Worm (Caenorhabditis elegans) whole organism, L4 larva: ENCODE measurements around the gene Y39B6A.41.

Experiments
- D1046.2 ChIP-seq: fragments of 200-800 bp; sonication (Bioruptor generic); IDR thresholded peaks from 2 replicates; pipeline ENCODE4 v1.3.6; 2022; ENCODE audit warnings: missing genetic modification characterization, missing compliant biosample characterization
- F37D6.2 ChIP-seq: sonication (generic microtip); optimal IDR thresholded peaks from 2 replicates; lab custom pipeline; 2016; ENCODE audit warnings: mild to moderate bottlenecking, missing genetic modification characterization, missing compliant biosample characterization
- F49E8.2 ChIP-seq: sonication (generic microtip); optimal IDR thresholded peaks from 2 replicates; lab custom pipeline; 2016; ENCODE audit warnings: missing compliant biosample characterization, mild to moderate bottlenecking, missing genetic modification characterization, borderline replicate concordance
- T20F7.1 ChIP-seq: fragments of 200-800 bp; sonication (Bioruptor generic); optimal IDR thresholded peaks from 2 replicates; lab custom pipeline; 2018; ENCODE audit warnings: mild to moderate bottlenecking, missing genetic modification characterization, missing compliant biosample characterization
- T26A8.4 ChIP-seq: fragments of 200-800 bp; sonication (Bioruptor generic); IDR thresholded peaks from 2 replicates; pipeline ENCODE4 v1.3.6; 2022; ENCODE audit warnings: missing genetic modification characterization, missing compliant biosample characterization
- aha-1 ChIP-seq: fragments of 150-350 bp; peaks from one replicate; lab custom pipeline; 2014; ENCODE audit warnings: missing biosample characterization, missing genetic modification characterization
- attf-4 ChIP-seq: sonication (generic microtip); optimal IDR thresholded peaks from 3 replicates; lab custom pipeline; 2017; ENCODE audit warnings: missing biosample characterization, missing genetic modification characterization
- ceh-28 ChIP-seq: fragments of 150-350 bp; optimal IDR thresholded peaks from 2 replicates; lab custom pipeline; 2014; ENCODE audit warnings: missing biosample characterization, missing genetic modification reagents, missing genetic modification characterization
- ceh-82 ChIP-seq: sonication (generic microtip); optimal IDR thresholded peaks from 2 replicates; lab custom pipeline; 2017; ENCODE audit warnings: missing biosample characterization, missing genetic modification characterization
- ces-1 ChIP-seq: fragments of 150-350 bp; sonication (generic microtip); optimal IDR thresholded peaks from 4 replicates; lab custom pipeline; 2014; ENCODE audit warnings: missing biosample characterization, missing genetic modification reagents, missing genetic modification characterization
- daf-16 ChIP-seq, 3 experiments: sonication (generic microtip); optimal IDR thresholded peaks; 2 replicates each; lab custom pipeline; 2016 to 2017; ENCODE audit warnings: missing genetic modification characterization in 3 of 3, missing genetic modification reagents in 3 of 3, mild to moderate bottlenecking in 2 of 3, missing compliant biosample characterization in 2 of 3, missing biosample characterization in 1 of 3, moderate library complexity in 1 of 3
- dmd-9 ChIP-seq: fragments of 200-800 bp; sonication (Bioruptor generic); IDR thresholded peaks from 2 replicates; pipeline ENCODE4 v1.3.6; 2022; ENCODE audit warnings: missing genetic modification reagents, missing genetic modification characterization, missing compliant biosample characterization
- dpl-1 ChIP-seq: fragments of 150-350 bp; optimal IDR thresholded peaks from 2 replicates; lab custom pipeline; 2014; ENCODE audit warnings: missing biosample characterization, missing genetic modification reagents, missing genetic modification characterization
- duxl-1 ChIP-seq: sonication (generic microtip); optimal IDR thresholded peaks from 2 replicates; lab custom pipeline; 2016; ENCODE audit warnings: mild to moderate bottlenecking, missing genetic modification characterization, moderate library complexity, missing compliant biosample characterization; ENCODE audit not compliant: poor library complexity
- egl-27 ChIP-seq: sonication (generic microtip); optimal IDR thresholded peaks from 3 replicates; lab custom pipeline; 2017; ENCODE audit warnings: missing biosample characterization, missing genetic modification reagents, missing genetic modification characterization
- egl-43 ChIP-seq: fragments of 200-800 bp; sonication (Bioruptor generic); IDR thresholded peaks from 2 replicates; pipeline ENCODE4 v1.3.6; 2022; ENCODE audit warnings: missing genetic modification reagents, missing genetic modification characterization, missing compliant biosample characterization
- fos-1 ChIP-seq: fragments of 150-350 bp; optimal IDR thresholded peaks from 2 replicates; lab custom pipeline; 2014; ENCODE audit warnings: missing biosample characterization, missing genetic modification characterization
- gei-8 ChIP-seq: fragments of 200-800 bp; sonication (Bioruptor generic); optimal IDR thresholded peaks from 2 replicates; lab custom pipeline; 2018; ENCODE audit warnings: mild to moderate bottlenecking, missing genetic modification characterization, missing compliant biosample characterization
- hlh-11 ChIP-seq: fragments of 200-800 bp; sonication (Bioruptor generic); optimal IDR thresholded peaks from 2 replicates; lab custom pipeline; 2018; ENCODE audit warnings: mild to moderate bottlenecking, missing genetic modification characterization, missing compliant biosample characterization
- hmg-1.1 ChIP-seq: fragments of 200-800 bp; sonication (Bioruptor generic); IDR thresholded peaks from 2 replicates; pipeline ENCODE4 v1.3.6; 2022; ENCODE audit warnings: missing genetic modification reagents, missing genetic modification characterization, missing compliant biosample characterization
- lin-29 ChIP-seq: fragments of 200-800 bp; sonication (Bioruptor generic); IDR thresholded peaks from 2 replicates; pipeline ENCODE4 v1.3.6; 2022; ENCODE audit warnings: missing genetic modification reagents, missing genetic modification characterization, missing compliant biosample characterization
- lin-38 ChIP-seq: fragments of 200-800 bp; sonication (Bioruptor generic); IDR thresholded peaks from 2 replicates; pipeline ENCODE4 v1.3.6; 2022; ENCODE audit warnings: missing genetic modification reagents, missing genetic modification characterization, missing compliant biosample characterization
- madf-5 ChIP-seq, 2 experiments: fragments of 200-800 bp; sonication (Bioruptor generic); IDR thresholded peaks; 2 replicates each; pipeline ENCODE4 v1.3.6; 2022; ENCODE audit warnings: missing compliant biosample characterization in 2 of 2, missing genetic modification characterization in 2 of 2
- madf-9 ChIP-seq: fragments of 200-800 bp; sonication (Bioruptor generic); conservative IDR thresholded peaks from 2 replicates; pipeline ENCODE4 v1.3.6; 2022; ENCODE audit warnings: missing genetic modification reagents, missing genetic modification characterization, missing compliant biosample characterization
- mdl-1 ChIP-seq, 2 experiments: fragments of 150-350 bp in 1 of 2; sonication (generic microtip) in 1 of 2; optimal IDR thresholded peaks; 2 replicates each; lab custom pipeline; 2014 to 2017; ENCODE audit warnings: missing biosample characterization in 2 of 2, missing genetic modification characterization in 2 of 2
- mdt-29 ChIP-seq: fragments of 200-800 bp; sonication (Bioruptor generic); IDR thresholded peaks from 2 replicates; pipeline ENCODE4 v1.3.6; 2022; ENCODE audit warnings: missing genetic modification reagents, missing genetic modification characterization, missing compliant biosample characterization
- mxl-3 ChIP-seq: fragments of 200-800 bp; sonication (Bioruptor generic); optimal IDR thresholded peaks from 2 replicates; lab custom pipeline; 2018; ENCODE audit warnings: mild to moderate bottlenecking, missing genetic modification characterization, missing compliant biosample characterization
- nhr-11 ChIP-seq: fragments of 150-350 bp; optimal IDR thresholded peaks from 2 replicates; lab custom pipeline; 2014; ENCODE audit warnings: missing biosample characterization, missing genetic modification characterization
- nhr-41 ChIP-seq: fragments of 200-800 bp; sonication (Bioruptor generic); IDR thresholded peaks from 2 replicates; pipeline ENCODE4 v1.3.6; 2022; ENCODE audit warnings: missing genetic modification reagents, missing genetic modification characterization, missing compliant biosample characterization
- nhr-76 ChIP-seq: fragments of 150-350 bp; optimal IDR thresholded peaks from 2 replicates; lab custom pipeline; 2014; ENCODE audit warnings: missing biosample characterization, missing genetic modification characterization
- rbr-2 ChIP-seq: sonication (generic microtip); optimal IDR thresholded peaks from 2 replicates; lab custom pipeline; 2016; ENCODE audit warnings: missing genotype, missing genetic modification characterization, missing compliant biosample characterization
- saeg-2 ChIP-seq: fragments of 200-800 bp; sonication (Bioruptor generic); IDR thresholded peaks from 2 replicates; pipeline ENCODE4 v1.3.6; 2022; ENCODE audit warnings: missing genetic modification reagents, missing genetic modification characterization, missing compliant biosample characterization
- snpc-1.2 ChIP-seq: fragments of 200-800 bp; sonication (Bioruptor generic); IDR thresholded peaks from 2 replicates; pipeline ENCODE4 v1.3.6; 2022; ENCODE audit warnings: missing genetic modification reagents, missing genetic modification characterization, missing compliant biosample characterization
- snpc-4 ChIP-seq: fragments of 150-350 bp; optimal IDR thresholded peaks from 2 replicates; lab custom pipeline; 2014; ENCODE audit warnings: missing biosample characterization, missing genetic modification characterization
- spr-3 ChIP-seq: fragments of 200-800 bp; sonication (Bioruptor generic); optimal IDR thresholded peaks from 2 replicates; lab custom pipeline; 2018; ENCODE audit warnings: mild to moderate bottlenecking, missing genetic modification characterization, missing compliant biosample characterization
- tra-1 ChIP-seq: fragments of 200-800 bp; sonication (Bioruptor generic); IDR thresholded peaks from 2 replicates; pipeline ENCODE4 v1.3.6; 2022; ENCODE audit warnings: missing genetic modification reagents, missing genetic modification characterization, missing compliant biosample characterization
- unc-39 ChIP-seq: sonication (generic microtip); optimal IDR thresholded peaks from 2 replicates; lab custom pipeline; 2017; ENCODE audit warnings: missing biosample characterization, missing genetic modification characterization
- zag-1 ChIP-seq: fragments of 150-350 bp; optimal IDR thresholded peaks from 2 replicates; lab custom pipeline; 2014; ENCODE audit warnings: missing biosample characterization, missing genetic modification characterization
- zfp-2 ChIP-seq: sonication (generic microtip); optimal IDR thresholded peaks from 2 replicates; lab custom pipeline; 2016; ENCODE audit warnings: mild to moderate bottlenecking, missing genetic modification characterization, missing compliant biosample characterization
- zfp-3 ChIP-seq: fragments of 200-800 bp; sonication (Bioruptor generic); conservative IDR thresholded peaks from 2 replicates; pipeline ENCODE4 v1.3.6; 2022; ENCODE audit warnings: missing genetic modification reagents, missing genetic modification characterization, missing compliant biosample characterization
- zip-2 ChIP-seq: fragments of 150-350 bp; optimal IDR thresholded peaks from 2 replicates; lab custom pipeline; 2014; ENCODE audit warnings: missing biosample characterization, missing genetic modification characterization
- ztf-11 ChIP-seq: fragments of 150-350 bp; optimal IDR thresholded peaks from 2 replicates; lab custom pipeline; 2014; ENCODE audit warnings: missing biosample characterization, missing genetic modification characterization
- ztf-7 ChIP-seq: fragments of 150-350 bp; optimal IDR thresholded peaks from 2 replicates; lab custom pipeline; 2014; ENCODE audit warnings: missing biosample characterization, missing genetic modification characterization

Y39B6A.41 gene

DNA sequence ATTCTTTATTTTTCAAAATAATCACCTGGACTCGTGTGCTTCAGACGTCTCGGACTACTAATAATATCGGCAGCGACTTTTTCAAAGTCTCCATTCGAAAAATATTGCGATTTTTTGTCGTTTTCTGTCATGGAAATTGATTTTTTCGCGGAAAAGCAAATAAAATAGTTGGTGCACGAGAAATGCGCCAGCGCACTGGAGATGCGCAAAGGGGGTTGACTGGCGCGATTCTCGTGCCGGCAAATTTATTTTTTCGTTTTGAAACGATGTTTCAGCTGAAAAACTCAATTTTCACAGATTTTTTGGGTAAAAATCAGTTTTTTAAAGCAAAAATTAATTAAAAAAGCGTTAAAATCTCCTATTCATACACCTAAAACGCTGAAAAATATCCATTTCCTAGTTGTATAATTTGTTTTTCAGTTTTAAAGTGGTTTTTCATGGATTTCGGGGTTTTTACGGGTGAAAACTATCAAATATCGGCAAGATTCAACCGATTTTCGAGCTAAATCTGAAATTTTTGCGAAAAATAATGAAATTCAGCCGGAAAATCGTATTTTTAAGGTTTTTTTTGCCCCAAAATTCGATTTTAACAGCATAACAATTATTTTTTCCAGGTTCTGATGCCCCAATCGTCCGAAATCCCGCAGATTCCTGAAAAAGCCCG, 12.6 kb upstream of the Y39B6A.41 start, which contains the start of the genes reps-1 and Y39B6A.37 (continued):
- TF ChIP-seq lin-29 (0 out of 2 replicates have a peak, but pooled peaks have one; percentile 36), snpc-1.2 (GFP tag; lab: Robert Waterston, UW) (no peak), madf-5 (GFP tag; IDR thresholded peaks at IDR 0.05; lab: Robert Waterston, UW) (no peak), attf-4 (tag; lab: Kevin White, UChicago) (no peak), ceh-82 (tag; lab: Kevin White, UChicago) (no peak), egl-43 (no peak), daf-16 (GFP tag; optimal IDR thresholded peaks at IDR 0.05; lab: Kevin White, UChicago) (peak in 1 of 2 experiments; percentile 7), daf-16 (tag; optimal IDR thresholded peaks at IDR 0.05; lab: Kevin White, UChicago) (peak; percentile 36), T20F7.1 (GFP tag; lab: Kevin White, UChicago) (no peak), zag-1 (tag; lab: Kevin White, UChicago) (no peak), lin-38 (GFP tag; lab: Robert Waterston, UW) (peak; percentile 84), ceh-28 (no peak), F37D6.2 (peak; percentile 36), dpl-1 (peak; percentile 75), nhr-41 (no peak), rbr-2 (tag; lab: Kevin White, UChicago) (peak; percentile 67), gei-8 (GFP tag; lab: Kevin White, UChicago) (no peak), ztf-7 (tag; lab: Kevin White, UChicago) (no peak), ces-1 (GFP tag; lab: Kevin White, UChicago) (no peak), fos-1 (no peak), D1046.2 (GFP tag; lab: Robert Waterston, UW) (0 out of 2 replicates have a peak, but pooled peaks have one; percentile 9), zip-2 (tag; lab: Kevin White, UChicago) (no peak)

DNA sequence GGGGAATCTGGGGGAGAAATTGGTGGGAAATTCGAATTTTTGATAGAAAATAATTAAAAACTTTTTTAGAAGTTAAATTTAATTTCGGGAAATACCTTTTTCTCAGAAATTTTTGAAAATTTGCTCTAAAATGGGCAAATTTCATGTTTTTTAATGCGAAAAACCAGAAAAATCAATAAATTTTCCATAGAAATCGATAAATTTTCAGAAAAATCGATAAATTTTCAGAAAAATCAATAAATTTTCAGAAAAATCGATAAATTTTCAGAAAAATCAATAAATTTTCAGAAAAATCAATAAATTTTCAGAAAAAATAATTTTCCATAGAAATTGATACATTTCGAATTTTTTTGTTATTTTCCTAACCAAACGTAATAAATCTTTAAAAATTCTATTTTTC, 8.3 kb upstream of the Y39B6A.41 start:
- TF ChIP-seq F49E8.2 = no peak
- TF ChIP-seq ceh-28 = peak; percentile 71

DNA sequence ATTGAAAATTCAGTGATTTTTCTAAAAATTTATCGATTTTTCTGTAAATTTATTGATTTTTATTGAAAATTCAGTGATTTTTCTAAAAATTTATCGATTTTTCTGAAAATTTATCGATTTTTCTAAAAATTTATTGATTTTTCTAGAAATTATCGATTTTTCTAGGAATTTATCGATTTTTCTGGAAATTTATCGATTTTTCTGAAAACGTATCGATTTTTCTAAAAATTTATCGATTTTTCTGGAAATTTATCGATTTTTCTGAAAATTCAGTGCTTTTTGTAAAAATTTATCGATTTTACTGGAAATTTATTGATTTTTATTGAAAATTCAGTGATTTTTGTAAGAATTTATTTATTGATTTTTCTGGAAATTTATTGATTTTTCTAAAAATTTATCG, 6.9 kb upstream of the Y39B6A.41 start:
- peak; percentile 41 for TF ChIP-seq ceh-28

ce11 chrV:18981736-18982135, 4.0 kb upstream of the Y39B6A.41 start:
- TF ChIP-seq hlh-11 (tag; lab: Kevin White, UChicago) = no peak
- peak; percentile 66 for TF ChIP-seq aha-1 (tag; lab: Kevin White, UChicago)
- TF ChIP-seq, all 104 proteins: peak for 1

- TF ChIP-seq duxl-1 = peak; percentile 70
- TF ChIP-seq zfp-2 (tag; lab: Kevin White, UChicago) = no peak
- TF ChIP-seq ztf-11 (tag; lab: Kevin White, UChicago) = no peak
- TF ChIP-seq ceh-82 (tag; lab: Kevin White, UChicago) = no peak
- no peak for TF ChIP-seq mdt-29 (GFP tag; lab: Robert Waterston, UW)
- no peak for TF ChIP-seq spr-3 (GFP tag; lab: Kevin White, UChicago)
- no peak for TF ChIP-seq D1046.2 (GFP tag; lab: Robert Waterston, UW)
- TF ChIP-seq mdl-1 (tag; optimal IDR thresholded peaks at IDR 0.05; lab: Kevin White, UChicago) = no peak
- peak; percentile 96 for TF ChIP-seq dpl-1
- TF ChIP-seq saeg-2 (GFP tag; lab: Robert Waterston, UW) = no peak
- TF ChIP-seq tra-1 (GFP tag; lab: Robert Waterston, UW) = peak; percentile 85
- TF ChIP-seq T26A8.4 (GFP tag; lab: Robert Waterston, UW) = no peak
- peak; percentile 92 for TF ChIP-seq dmd-9 (GFP tag; lab: Robert Waterston, UW)
- TF ChIP-seq unc-39 (tag; lab: Kevin White, UChicago) = no peak
- no peak for TF ChIP-seq nhr-76 (tag; lab: Kevin White, UChicago)
- no peak for TF ChIP-seq snpc-4 (tag; lab: Kevin White, UChicago)
- no peak for TF ChIP-seq nhr-11 (tag; lab: Kevin White, UChicago)
- TF ChIP-seq mxl-3 = no peak
- 0 out of 2 replicates have a peak, but pooled peaks have one; percentile 38 for TF ChIP-seq hmg-1.1
- TF ChIP-seq egl-27 = no peak
- TF ChIP-seq zfp-3 (GFP tag; lab: Robert Waterston, UW) = no peak
- TF ChIP-seq snpc-1.2 (GFP tag; lab: Robert Waterston, UW) = 0 out of 2 replicates have a peak, but pooled peaks have one; percentile 30
- TF ChIP-seq madf-5 (GFP tag; IDR thresholded peaks at IDR 0.05; lab: Robert Waterston, UW) = no peak
- no peak for TF ChIP-seq madf-9 (GFP tag; lab: Robert Waterston, UW)
Observed at ce11 chrV:18980980-18981529, 3.3 kb upstream of the Y39B6A.41 start, which contains the start of the genes mrps-35 and sws-1. mrps-35 (plus strand) TSS chrV:18981306. sws-1 (minus strand) TSS chrV:18981479.
